Fruit fly (Drosophila melanogaster): Measurements from ENCODE around the gene heca.

Gene heca

dm6 chr3R:30304884-30305529, 27.3 kb downstream of the heca start (continued):
- TF ChIP-seq jigr1 (GFP tag; IDR thresholded peaks at IDR 0.05): peak; percentile 12; the same call in 1 of the 3 replicates
- TF ChIP-seq Hr39 (optimal IDR thresholded peaks at IDR 0.05): no peak
- peak; percentile 35; the same call in 1 of the 3 replicates for TF ChIP-seq CG6175 (GFP tag; IDR thresholded peaks at IDR 0.05)
- no peak for TF ChIP-seq insv (GFP tag; optimal IDR thresholded peaks at IDR 0.05)
- peak; percentile 53 for TF ChIP-seq CG31441 (GFP tag; IDR thresholded peaks at IDR 0.05)
- TF ChIP-seq Rx (GFP tag; IDR thresholded peaks at IDR 0.05): no peak
- peak; percentile 54 for TF ChIP-seq CG9437 (GFP tag; optimal IDR thresholded peaks at IDR 0.05)
- TF ChIP-seq CG18476 (GFP tag; optimal IDR thresholded peaks at IDR 0.05): no peak
- TF ChIP-seq CG17385 (GFP tag; optimal IDR thresholded peaks at IDR 0.05): peak; percentile 44
- TF ChIP-seq HmgZ (tag; optimal IDR thresholded peaks at IDR 0.05): peak; percentile 33
- peak in 1 of 2 experiments; percentile 48 for TF ChIP-seq Eip74EF (GFP tag; optimal IDR thresholded peaks at IDR 0.05)
- no peak for TF ChIP-seq CG10959 (GFP tag; IDR thresholded peaks at IDR 0.05)
- TF ChIP-seq tio (GFP tag; optimal IDR thresholded peaks at IDR 0.05): peak; percentile 53
- no peak for TF ChIP-seq bowl (GFP tag; IDR thresholded peaks at IDR 0.05)
- TF ChIP-seq luna (GFP tag; optimal IDR thresholded peaks at IDR 0.05): no peak
- TF ChIP-seq ab (GFP tag; optimal IDR thresholded peaks at IDR 0.05): no peak
- TF ChIP-seq Gsc (GFP tag; IDR thresholded peaks at IDR 0.05): no peak
- no peak for TF ChIP-seq Lim3 (GFP tag; IDR thresholded peaks at IDR 0.05)
- peak; percentile 23 for TF ChIP-seq CG13894 (tag; optimal IDR thresholded peaks at IDR 0.05)
- TF ChIP-seq Dip3 (GFP tag; optimal IDR thresholded peaks at IDR 0.05): peak; percentile 27
- TF ChIP-seq al (GFP tag; IDR thresholded peaks at IDR 0.05): peak; percentile 61
- TF ChIP-seq chn (GFP tag; optimal IDR thresholded peaks at IDR 0.05): no peak
- no peak for TF ChIP-seq Taf1 (GFP tag; IDR thresholded peaks at IDR 0.05)
- TF ChIP-seq Abd-B (GFP tag; optimal IDR thresholded peaks at IDR 0.05): peak; percentile 52
- peak; percentile 47 for TF ChIP-seq CG7372 (GFP tag; IDR thresholded peaks at IDR 0.05)
- TF ChIP-seq CG11398 (GFP tag; optimal IDR thresholded peaks at IDR 0.05): peak; percentile 21
- TF ChIP-seq zen (tag; optimal IDR thresholded peaks at IDR 0.05): no peak
- TF ChIP-seq NfI (GFP tag; optimal IDR thresholded peaks at IDR 0.05): no peak
- peak; percentile 31 for TF ChIP-seq CG4424 (GFP tag; optimal IDR thresholded peaks at IDR 0.05)
- TF ChIP-seq CG9609 (GFP tag; optimal IDR thresholded peaks at IDR 0.05): peak; percentile 59
- peak; percentile 24; the same call in 1 of the 2 replicates for TF ChIP-seq Xrp1 (GFP tag; IDR thresholded peaks at IDR 0.05)
- peak; percentile 5 for TF ChIP-seq CG3995 (GFP tag; optimal IDR thresholded peaks at IDR 0.05)
- TF ChIP-seq Dbx (GFP tag; IDR thresholded peaks at IDR 0.05): no peak
- peak; percentile 56 for TF ChIP-seq lilli (GFP tag; optimal IDR thresholded peaks at IDR 0.05)
- peak; percentile 3 for TF ChIP-seq CG12744 (GFP tag; optimal IDR thresholded peaks at IDR 0.05)
- TF ChIP-seq CG5180 (GFP tag; optimal IDR thresholded peaks at IDR 0.05): peak; percentile 32
- no peak for TF ChIP-seq mirr (GFP tag; optimal IDR thresholded peaks at IDR 0.05)
- no peak for TF ChIP-seq CG2116 (GFP tag; optimal IDR thresholded peaks at IDR 0.05)
- TF ChIP-seq tx (GFP tag; optimal IDR thresholded peaks at IDR 0.05): peak; percentile 18
- TF ChIP-seq Bdp1 (GFP tag; optimal IDR thresholded peaks at IDR 0.05): no peak
- peak; percentile 17; the same call in 1 of the 2 replicates for TF ChIP-seq CG10366 (GFP tag; IDR thresholded peaks at IDR 0.05)
- TF ChIP-seq Ptx1 (GFP tag; IDR thresholded peaks at IDR 0.05): peak; percentile 60
- peak; percentile 45 for TF ChIP-seq CG7786 (GFP tag; optimal IDR thresholded peaks at IDR 0.05)
- TF ChIP-seq CG13424 (tag; optimal IDR thresholded peaks at IDR 0.05): peak; percentile 57
- TF ChIP-seq D19B (GFP tag; optimal IDR thresholded peaks at IDR 0.05): peak; percentile 8
- TF ChIP-seq CG5245 (GFP tag; optimal IDR thresholded peaks at IDR 0.05): no peak
- no peak for TF ChIP-seq CG10321 (GFP tag; IDR thresholded peaks at IDR 0.05)
- TF ChIP-seq phol (tag; optimal IDR thresholded peaks at IDR 0.05): peak; percentile 42
- TF ChIP-seq CG18764 (GFP tag; optimal IDR thresholded peaks at IDR 0.05): no peak
- TF ChIP-seq CG3407 (GFP tag; optimal IDR thresholded peaks at IDR 0.05): no peak
- TF ChIP-seq Hr78 (GFP tag; optimal IDR thresholded peaks at IDR 0.05): peak in 1 of 2 experiments; percentile 19
